Worm (Caenorhabditis elegans): Measurements from ENCODE around the gene Y39A1A.22.

DNA sequence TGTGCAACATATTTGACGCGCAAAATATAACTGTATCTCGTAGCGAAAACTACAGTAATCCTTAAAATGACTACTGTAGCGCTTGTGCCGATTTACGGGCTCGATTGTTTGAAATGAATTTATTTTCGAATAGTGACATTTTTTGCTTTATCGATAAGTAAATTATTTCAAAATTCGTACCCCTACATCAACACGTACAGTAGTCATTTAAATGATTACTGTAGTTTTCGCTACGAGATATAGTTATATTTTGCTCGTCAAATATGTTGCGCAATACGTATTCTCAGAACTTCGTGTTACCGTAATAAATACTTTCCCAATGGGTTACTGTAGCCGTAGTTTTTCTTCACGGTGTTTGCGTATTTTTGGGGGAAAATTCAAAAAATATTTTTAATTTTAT is 54.0 kb downstream of the Y39A1A.22 start:
- no peak for TF ChIP-seq madf-2 (tag; optimal IDR thresholded peaks at IDR 0.05)
- no peak for TF ChIP-seq tbx-2 (tag; optimal IDR thresholded peaks at IDR 0.05)
- TF ChIP-seq pag-3 (tag; optimal IDR thresholded peaks at IDR 0.05; ENCODE audit: borderline replicate concordance): no peak
- no peak for TF ChIP-seq rnt-1 (tag; optimal IDR thresholded peaks at IDR 0.05)
- TF ChIP-seq T23F11.4 (GFP tag; optimal IDR thresholded peaks at IDR 0.05): no peak
- no peak for TF ChIP-seq unc-3 (GFP tag; conservative IDR thresholded peaks at IDR 0.05)
- no peak for TF ChIP-seq unc-3 (tag; optimal IDR thresholded peaks at IDR 0.05)
- TF ChIP-seq lin-11 (tag; optimal IDR thresholded peaks at IDR 0.05): no peak
- no peak for TF ChIP-seq ama-1 (optimal IDR thresholded peaks at IDR 0.05)
- TF ChIP-seq elt-4 (tag; optimal IDR thresholded peaks at IDR 0.05): no peak
- no peak for TF ChIP-seq pros-1 (tag; optimal IDR thresholded peaks at IDR 0.05)
- no peak for TF ChIP-seq nfya-1 (tag; optimal IDR thresholded peaks at IDR 0.05)
